Worm (Caenorhabditis elegans): ENCODE results near the gene gldi-11.

The gldi-11 gene

DNA sequence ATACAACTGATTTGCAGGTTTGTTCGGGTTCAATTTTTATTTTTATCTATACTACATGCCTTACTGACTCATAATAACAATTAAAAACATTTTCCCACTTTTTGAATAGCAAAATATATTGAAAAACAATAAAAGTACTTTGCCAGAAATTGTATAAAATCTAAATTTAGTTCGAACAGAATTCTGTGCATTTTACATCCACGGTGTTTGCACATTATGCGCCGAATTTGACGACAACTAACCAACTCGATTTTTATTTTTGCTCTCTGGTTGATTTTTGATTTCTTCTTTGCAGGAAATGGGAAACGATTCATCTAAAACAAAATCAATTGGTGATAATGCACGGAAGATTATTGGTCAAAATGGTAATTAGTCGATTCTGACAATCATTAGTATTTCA lies 1.2 kb upstream of the gldi-11 start:
- TF ChIP-seq nhr-129 (tag; optimal IDR thresholded peaks at IDR 0.05) (peak; percentile 18), lin-13 (GFP tag; optimal IDR thresholded peaks at IDR 0.05) (peak; percentile 42), elt-1 (tag; optimal IDR thresholded peaks at IDR 0.05) (no peak), gmeb-1 (tag; optimal IDR thresholded peaks at IDR 0.05) (no peak), egl-27 (tag; optimal IDR thresholded peaks at IDR 0.05) (no peak), unc-62 (GFP tag; optimal IDR thresholded peaks at IDR 0.05) (no peak), sma-9 (GFP tag; optimal IDR thresholded peaks at IDR 0.05) (no peak), sma-9 (tag; optimal IDR thresholded peaks at IDR 0.05) (no peak), snpc-4 (tag; optimal IDR thresholded peaks at IDR 0.05) (no peak), ZK546.5 (tag; optimal IDR thresholded peaks at IDR 0.05) (no peak), zag-1 (tag; optimal IDR thresholded peaks at IDR 0.05) (no peak), sma-3 (GFP tag; optimal IDR thresholded peaks at IDR 0.05) (no peak), nhr-77 (tag; optimal IDR thresholded peaks at IDR 0.05) (no peak), unc-55 (GFP tag; optimal IDR thresholded peaks at IDR 0.05) (peak; percentile 31), nhr-11 (tag; optimal IDR thresholded peaks at IDR 0.05) (no peak), mbf-1 (tag; optimal IDR thresholded peaks at IDR 0.05) (no peak), dmd-4 (tag; optimal IDR thresholded peaks at IDR 0.05) (no peak), nhr-23 (tag; optimal IDR thresholded peaks at IDR 0.05) (no peak), ztf-1 (GFP tag; conservative IDR thresholded peaks at IDR 0.05) (no peak), elt-3 (tag; optimal IDR thresholded peaks at IDR 0.05) (no peak), nhr-21 (tag; optimal IDR thresholded peaks at IDR 0.05) (no peak), ztf-4 (tag; optimal IDR thresholded peaks at IDR 0.05) (no peak), alr-1 (tag; optimal IDR thresholded peaks at IDR 0.05) (no peak), aly-2 (tag; optimal IDR thresholded peaks at IDR 0.05) (no peak), mab-5 (tag; optimal IDR thresholded peaks at IDR 0.05) (no peak), C34F6.9 (tag; optimal IDR thresholded peaks at IDR 0.05) (peak; percentile 19), nhr-6 (tag; optimal IDR thresholded peaks at IDR 0.05) (no peak), Y55F3AM.14 (GFP tag; optimal IDR thresholded peaks at IDR 0.05) (no peak), nhr-12 (tag; optimal IDR thresholded peaks at IDR 0.05) (no peak), lsy-2 (tag; optimal IDR thresholded peaks at IDR 0.05) (peak in 1 of 2 experiments; percentile 13), peb-1 (tag; optimal IDR thresholded peaks at IDR 0.05) (no peak), nhr-10 (tag; optimal IDR thresholded peaks at IDR 0.05) (no peak), ztf-11 (tag; optimal IDR thresholded peaks at IDR 0.05) (no peak), nhr-237 (tag; optimal IDR thresholded peaks at IDR 0.05) (no peak), nhr-25 (tag; optimal IDR thresholded peaks at IDR 0.05) (no peak), ceh-82 (tag; optimal IDR thresholded peaks at IDR 0.05) (no peak), ama-1 (optimal IDR thresholded peaks at IDR 0.05) (no peak), sem-4 (tag; optimal IDR thresholded peaks at IDR 0.05) (no peak), R02D3.7 (tag; optimal IDR thresholded peaks at IDR 0.05) (no peak), F13H6.1 (tag; optimal IDR thresholded peaks at IDR 0.05) (no peak), blmp-1 (tag; optimal IDR thresholded peaks at IDR 0.05; ENCODE audit: insufficient read depth) (no peak), crh-2 (tag; optimal IDR thresholded peaks at IDR 0.05) (peak; percentile 25), unc-39 (tag; optimal IDR thresholded peaks at IDR 0.05) (no peak), ceh-16 (tag; optimal IDR thresholded peaks at IDR 0.05) (no peak), fos-1 (tag; optimal IDR thresholded peaks at IDR 0.05) (no peak), skn-1 (tag; optimal IDR thresholded peaks at IDR 0.05) (no peak), lin-39 (tag; optimal IDR thresholded peaks at IDR 0.05) (no peak), lin-11 (tag; optimal IDR thresholded peaks at IDR 0.05) (no peak), mdl-1 (tag; optimal IDR thresholded peaks at IDR 0.05) (no peak)

DNA sequence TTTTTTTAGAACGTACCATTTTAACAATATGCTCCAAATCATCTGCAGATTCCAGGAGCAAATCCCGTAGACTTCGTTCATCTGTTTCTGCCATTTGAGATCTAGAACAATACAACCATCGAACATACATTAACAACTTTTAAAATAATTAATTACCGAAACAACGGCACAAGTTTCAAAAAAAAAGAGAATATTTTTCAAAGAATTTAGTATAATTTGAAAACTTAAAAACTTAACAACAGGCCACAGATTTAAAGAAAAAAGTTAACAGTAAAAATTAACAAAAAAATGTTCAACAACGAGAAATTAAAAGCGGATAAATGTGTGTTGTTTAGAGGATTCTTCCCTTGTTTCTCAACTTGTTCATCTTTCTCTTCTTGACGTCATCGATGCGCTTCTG lies 1.7 kb downstream of the gldi-11 start, which contains the start of gene mdt-4:
Gene mdt-4, minus strand, starts transcription at position 101 of the 400 bp plus-strand sequence.
- no peak for TF ChIP-seq elt-3 (tag; optimal IDR thresholded peaks at IDR 0.05)
- TF ChIP-seq ztf-11 (tag; optimal IDR thresholded peaks at IDR 0.05): no peak
- TF ChIP-seq snpc-4 (tag; optimal IDR thresholded peaks at IDR 0.05): no peak
- no peak for TF ChIP-seq C34F6.9 (tag; optimal IDR thresholded peaks at IDR 0.05)
- no peak for TF ChIP-seq nhr-11 (tag; optimal IDR thresholded peaks at IDR 0.05)
- TF ChIP-seq nhr-129 (tag; optimal IDR thresholded peaks at IDR 0.05): no peak
